Worm (Caenorhabditis elegans): Measurements from ENCODE around the gene Y39A1A.31.

- no peak for TF ChIP-seq W03F9.2 (tag; optimal IDR thresholded peaks at IDR 0.05)
- TF ChIP-seq dao-5 (tag; optimal IDR thresholded peaks at IDR 0.05): no peak
- TF ChIP-seq him-1 (tag; optimal IDR thresholded peaks at IDR 0.05): no peak
Measured at ce11 chrIII:10702805-10703204, 13.8 kb upstream of the Y39A1A.31 start.
